Fruit fly (Drosophila melanogaster) whole organism, adult: ENCODE measurements around the gene Bap111.
A peak's percentile ranks its signal among the peaks of the same experiment; 100 is the strongest.

Experiments
- CG11617 ChIP-seq: fragments of 200-800 bp; sonication (Bioruptor generic); optimal IDR thresholded peaks from 2 replicates; lab custom pipeline; 2017; ENCODE audit warnings: mild to moderate bottlenecking, missing biosample characterization, missing genetic modification reagents, missing genetic modification characterization
- CG12768 ChIP-seq: fragments of 200-800 bp; sonication (Bioruptor generic); optimal IDR thresholded peaks from 2 replicates; lab custom pipeline; 2017; ENCODE audit warnings: missing biosample characterization, missing genetic modification characterization, mild to moderate bottlenecking, moderate library complexity, missing genetic modification reagents
- CG14711 ChIP-seq: fragments of 200-800 bp; sonication (Bioruptor generic); optimal IDR thresholded peaks from 2 replicates; lab custom pipeline; 2018; ENCODE audit warnings: missing biosample characterization, mild to moderate bottlenecking, missing genetic modification characterization, moderate library complexity
- CG1620 ChIP-seq: fragments of 200-800 bp; sonication (Bioruptor generic); optimal IDR thresholded peaks from 2 replicates; lab custom pipeline; 2016; ENCODE audit warnings: missing biosample characterization, missing genetic modification characterization
- CG33017 ChIP-seq: fragments of 200-800 bp; sonication (Bioruptor generic); optimal IDR thresholded peaks from 2 replicates; lab custom pipeline; 2018; ENCODE audit warnings: missing biosample characterization, mild to moderate bottlenecking, missing genetic modification characterization, moderate library complexity
- CG5204 ChIP-seq: fragments of 200-800 bp; sonication (Bioruptor generic); optimal IDR thresholded peaks from 2 replicates; lab custom pipeline; 2016; ENCODE audit warnings: missing biosample characterization, missing genetic modification characterization
- CG7045 ChIP-seq: fragments of 200-800 bp; sonication (Bioruptor generic); optimal IDR thresholded peaks from 2 replicates; lab custom pipeline; 2017; ENCODE audit warnings: missing biosample characterization, mild to moderate bottlenecking, missing genetic modification characterization
- CG7101 ChIP-seq: fragments of 200-800 bp; sonication (Bioruptor generic); optimal IDR thresholded peaks from 2 replicates; lab custom pipeline; 2018; ENCODE audit warnings: missing biosample characterization, mild to moderate bottlenecking, missing genetic modification characterization, moderate library complexity
- Clk ChIP-seq: fragments of 200-800 bp; sonication (Bioruptor generic); optimal IDR thresholded peaks from 2 replicates; lab custom pipeline; 2017; ENCODE audit warnings: missing biosample characterization, missing genetic modification characterization
- Crg-1 ChIP-seq: fragments of 200-800 bp; sonication (Bioruptor generic); optimal IDR thresholded peaks from 2 replicates; lab custom pipeline; 2016; ENCODE audit warnings: missing biosample characterization, missing genetic modification characterization
- Hr96 ChIP-seq: fragments of 200-800 bp; sonication (Bioruptor generic); optimal IDR thresholded peaks from 2 replicates; lab custom pipeline; 2016; ENCODE audit warnings: missing biosample characterization, missing genetic modification characterization
- Mnt ChIP-seq: fragments of 200-800 bp; sonication (Bioruptor generic); optimal IDR thresholded peaks from 2 replicates; lab custom pipeline; 2016; ENCODE audit warnings: missing biosample characterization, mild to moderate bottlenecking, missing genetic modification characterization
- bab1 ChIP-seq: fragments of 200-800 bp; sonication (Bioruptor generic); optimal IDR thresholded peaks from 3 replicates; lab custom pipeline; 2019; ENCODE audit warnings: missing biosample characterization, mild to moderate bottlenecking, missing genetic modification characterization, moderate library complexity
- cic ChIP-seq: fragments of 200-800 bp; sonication (Bioruptor generic); optimal IDR thresholded peaks from 2 replicates; lab custom pipeline; 2017; ENCODE audit warnings: missing biosample characterization, mild to moderate bottlenecking, missing genetic modification characterization, moderate library complexity
- cnc ChIP-seq, 2 experiments: fragments of >200 bp; optimal IDR thresholded peaks; 2 replicates each; lab custom pipeline; 2017
- kay ChIP-seq: fragments of 200-800 bp; sonication (Bioruptor generic); peaks from one replicate; lab custom pipeline; 2016; ENCODE audit warnings: missing biosample characterization, missing genetic modification characterization, borderline replicate concordance
- ovo ChIP-seq: fragments of 200-800 bp; sonication (Bioruptor generic); optimal IDR thresholded peaks from 2 replicates; lab custom pipeline; 2016; ENCODE audit warnings: missing biosample characterization, missing genetic modification characterization
- pad ChIP-seq: fragments of 200-800 bp; sonication (Bioruptor generic); optimal IDR thresholded peaks from 3 replicates; lab custom pipeline; 2017; ENCODE audit warnings: missing biosample characterization, missing genetic modification characterization, mild to moderate bottlenecking, moderate library complexity, missing genetic modification reagents
- tj ChIP-seq: fragments of 200-800 bp; sonication (Bioruptor generic); optimal IDR thresholded peaks from 3 replicates; lab custom pipeline; 2017; ENCODE audit warnings: missing biosample characterization, mild to moderate bottlenecking, missing genetic modification characterization, moderate library complexity
- toe ChIP-seq: fragments of 200-800 bp; sonication (Bioruptor generic); optimal IDR thresholded peaks from 2 replicates; lab custom pipeline; 2016; ENCODE audit warnings: missing biosample characterization, missing genetic modification characterization

Gene Bap111

DNA sequence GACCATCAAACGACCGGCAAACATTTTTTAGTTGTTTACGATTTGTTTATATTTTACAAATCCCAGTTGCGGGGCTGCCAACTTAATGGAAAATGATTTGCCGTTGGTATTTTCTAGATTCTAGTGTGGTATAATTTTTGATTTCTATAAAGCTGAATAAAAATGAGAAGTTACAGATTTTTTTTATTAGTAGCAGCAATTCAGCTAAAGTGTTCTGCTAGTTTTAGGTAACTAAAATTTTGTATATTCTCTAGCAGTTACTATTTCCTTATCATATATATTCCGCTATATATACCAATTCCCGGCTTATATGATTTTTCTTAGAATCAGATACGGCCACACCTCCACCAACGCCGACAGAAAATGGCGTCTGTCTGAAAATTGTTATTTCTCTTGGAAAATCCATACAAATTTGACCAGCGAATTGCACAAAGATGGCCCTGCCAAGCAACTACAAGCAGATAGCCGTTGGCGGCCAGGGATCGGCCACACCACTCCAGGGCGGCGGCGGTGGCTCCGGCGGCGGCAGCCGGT lies at the start of gene Bap111, which contains the start of gene fh:
Bap111 (plus strand) TSS at position 321 of the 534 bp plus-strand sequence.
fh (minus strand) TSS at position 83 of the 534 bp plus-strand sequence.
- TF ChIP-seq toe (GFP tag; lab: Kevin White, UChicago) (no peak), tj (GFP tag; lab: Kevin White, UChicago) (no peak), bab1 (GFP tag; lab: Kevin White, UChicago) (peak; percentile 58), cnc (optimal IDR thresholded peaks at IDR 0.05; lab: Kevin White, UChicago) (no peak), CG7101 (tag; lab: Kevin White, UChicago) (no peak), CG14711 (peak; percentile 45)

DNA sequence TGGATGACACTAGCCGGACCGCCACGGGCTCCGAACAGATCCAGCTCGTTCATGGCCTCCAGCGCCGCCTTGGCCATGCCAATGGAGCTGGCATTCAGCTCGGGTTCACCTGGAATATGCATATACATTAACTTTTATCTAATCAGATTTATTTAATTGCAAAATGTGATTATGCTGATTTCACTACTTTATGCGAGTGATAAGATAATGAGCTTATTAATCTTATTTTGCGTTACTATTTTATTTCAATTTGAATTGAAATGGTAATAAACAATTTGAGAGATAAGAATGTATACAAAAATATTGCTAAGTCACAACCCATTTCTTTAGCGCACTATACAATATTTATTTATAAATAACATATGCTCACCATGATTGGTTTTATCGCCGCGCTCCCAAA lies 47.0 kb upstream of the Bap111 start:
- TF ChIP-seq CG1620 (GFP tag; lab: Kevin White, UChicago) (no peak), CG12768 (no peak), cnc (optimal IDR thresholded peaks at IDR 0.05; lab: Kevin White, UChicago) (no peak), CG7045 (no peak)

dm6 chrX:9103308-9104185 lies 45.6 kb upstream of the Bap111 start, which contains the start of gene CG7766:
CG7766 (minus strand) TSS chrX:9103739.
- no peak for TF ChIP-seq CG12768
- TF ChIP-seq Mnt (GFP tag; lab: Kevin White, UChicago), result peak; percentile 71
- no peak for TF ChIP-seq CG11617 (GFP tag; lab: Kevin White, UChicago)
- TF ChIP-seq CG7101 (tag; lab: Kevin White, UChicago), result no peak
- TF ChIP-seq tj (GFP tag; lab: Kevin White, UChicago), result no peak
- no peak for TF ChIP-seq cnc (optimal IDR thresholded peaks at IDR 0.05; lab: Kevin White, UChicago)
- peak; percentile 39 for TF ChIP-seq cic (GFP tag; lab: Kevin White, UChicago)
- peak; percentile 12 for TF ChIP-seq bab1 (GFP tag; lab: Kevin White, UChicago)
- TF ChIP-seq pad, result no peak

dm6 chrX:9106212-9106774 lies 42.8 kb upstream of the Bap111 start, which contains the start of gene Bx42:
Bx42 (minus strand) TSS chrX:9106604.
- no peak for TF ChIP-seq CG7101 (tag; lab: Kevin White, UChicago)
- TF ChIP-seq Mnt (GFP tag; lab: Kevin White, UChicago), result peak; percentile 23
- TF ChIP-seq kay (GFP tag; lab: Kevin White, UChicago), result no peak
- TF ChIP-seq CG7045, result no peak
- no peak for TF ChIP-seq tj (GFP tag; lab: Kevin White, UChicago)
- TF ChIP-seq CG33017 (tag; lab: Kevin White, UChicago), result no peak
- no peak for TF ChIP-seq cic (GFP tag; lab: Kevin White, UChicago)
- TF ChIP-seq cnc (optimal IDR thresholded peaks at IDR 0.05; lab: Kevin White, UChicago), result no peak
- peak; percentile 25 for TF ChIP-seq CG1620 (GFP tag; lab: Kevin White, UChicago)
- no peak for TF ChIP-seq Crg-1 (GFP tag; lab: Kevin White, UChicago)
- TF ChIP-seq Clk (GFP tag; lab: Kevin White, UChicago), result no peak
- no peak for TF ChIP-seq Hr96 (GFP tag; lab: Kevin White, UChicago)
- peak; percentile 3 for TF ChIP-seq bab1 (GFP tag; lab: Kevin White, UChicago)
- TF ChIP-seq CG14711, result peak; percentile 27
- no peak for TF ChIP-seq CG5204 (GFP tag; lab: Kevin White, UChicago)
- no peak for TF ChIP-seq pad
- TF ChIP-seq toe (GFP tag; lab: Kevin White, UChicago), result no peak
- TF ChIP-seq CG12768, result no peak
- TF ChIP-seq ovo (GFP tag; lab: Kevin White, UChicago), result no peak
- TF ChIP-seq CG11617 (GFP tag; lab: Kevin White, UChicago), result peak; percentile 28

dm6 chrX:9106775-9107283 lies 42.3 kb upstream of the Bap111 start, which contains the start of gene Arfrp1:
Arfrp1 (plus strand) TSS chrX:9107069.
- TF ChIP-seq Crg-1 (GFP tag; lab: Kevin White, UChicago), result peak; percentile 25
- TF ChIP-seq CG7101 (tag; lab: Kevin White, UChicago), result peak; percentile 49
- TF ChIP-seq Hr96 (GFP tag; lab: Kevin White, UChicago), result no peak
- no peak for TF ChIP-seq CG7045
- TF ChIP-seq Clk (GFP tag; lab: Kevin White, UChicago), result no peak
- peak; percentile 11 for TF ChIP-seq CG11617 (GFP tag; lab: Kevin White, UChicago)
- no peak for TF ChIP-seq CG33017 (tag; lab: Kevin White, UChicago)
- TF ChIP-seq cnc (optimal IDR thresholded peaks at IDR 0.05; lab: Kevin White, UChicago), result no peak
- peak; percentile 35 for TF ChIP-seq pad
- TF ChIP-seq CG12768, result no peak
- TF ChIP-seq CG14711, result peak; percentile 0
- TF ChIP-seq CG5204 (GFP tag; lab: Kevin White, UChicago), result no peak
- no peak for TF ChIP-seq ovo (GFP tag; lab: Kevin White, UChicago)
- TF ChIP-seq kay (GFP tag; lab: Kevin White, UChicago), result no peak
- TF ChIP-seq CG1620 (GFP tag; lab: Kevin White, UChicago), result no peak
- TF ChIP-seq tj (GFP tag; lab: Kevin White, UChicago), result peak; percentile 22
- TF ChIP-seq toe (GFP tag; lab: Kevin White, UChicago), result no peak
- TF ChIP-seq Mnt (GFP tag; lab: Kevin White, UChicago), result no peak
- no peak for TF ChIP-seq cic (GFP tag; lab: Kevin White, UChicago)
- peak; percentile 24 for TF ChIP-seq bab1 (GFP tag; lab: Kevin White, UChicago)
